Fruit fly (Drosophila melanogaster): ENCODE measurements around the gene CG32107.

CG32107 gene

DNA sequence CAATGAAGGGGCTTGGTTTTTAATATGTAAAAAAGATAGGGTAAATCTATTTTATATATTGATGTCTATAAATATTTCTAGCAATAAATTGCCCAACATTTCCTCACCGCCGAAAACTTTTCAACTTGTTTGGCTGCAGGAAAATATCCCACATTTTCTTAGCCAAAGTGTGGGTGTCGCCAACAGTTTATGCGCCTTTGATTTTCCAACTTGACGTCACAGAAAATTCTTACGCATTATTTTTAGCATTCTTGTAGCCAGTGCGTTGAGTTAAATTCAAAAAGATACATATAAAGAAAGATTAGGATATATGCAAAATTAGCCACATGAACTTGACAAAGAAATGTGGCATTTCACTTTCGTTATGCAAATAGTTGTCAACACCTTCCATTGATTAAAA lies 21.2 kb downstream of the CG32107 start:
- TF ChIP-seq CG12769 (tag; optimal IDR thresholded peaks at IDR 0.05): peak; percentile 21
- TF ChIP-seq Pdp1 (GFP tag; optimal IDR thresholded peaks at IDR 0.05): peak in 1 of 2 experiments; percentile 59
- TF ChIP-seq vnd (GFP tag; IDR thresholded peaks at IDR 0.05; ENCODE audit: partially characterized antibody): no peak
- peak; percentile 95 for TF ChIP-seq sd (tag; optimal IDR thresholded peaks at IDR 0.05)
- no peak for TF ChIP-seq CG11398 (GFP tag; optimal IDR thresholded peaks at IDR 0.05)
- peak; percentile 26 for TF ChIP-seq sens (GFP tag)

DNA sequence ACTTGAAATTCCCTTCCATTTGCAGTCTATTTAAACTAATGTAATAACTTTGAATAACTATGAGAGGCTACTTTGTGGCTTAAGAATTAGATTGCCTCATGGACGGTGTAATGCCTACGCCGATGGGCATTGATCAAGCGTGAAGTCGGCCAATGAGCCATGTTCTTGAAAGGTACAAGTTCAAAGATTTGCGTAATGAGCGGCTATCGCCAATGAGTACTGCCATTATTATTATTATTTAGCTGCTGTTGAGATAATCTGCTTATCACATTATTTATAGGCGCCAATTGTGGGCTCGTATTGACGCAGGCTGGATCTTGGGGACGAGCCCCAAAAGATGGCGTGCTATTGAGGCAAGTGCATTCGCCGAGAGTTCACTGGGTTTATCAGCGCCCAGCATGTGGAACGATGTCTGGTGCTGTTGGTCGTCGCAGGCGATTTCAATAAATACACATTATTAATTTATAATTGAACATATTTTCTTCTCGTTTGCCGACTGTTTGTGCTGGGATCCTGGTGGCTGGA lies 23.8 kb downstream of the CG32107 start:
- no peak for TF ChIP-seq tio (GFP tag; optimal IDR thresholded peaks at IDR 0.05)
- no peak for TF ChIP-seq z (GFP tag; IDR thresholded peaks at IDR 0.05)
- peak; percentile 52 for TF ChIP-seq Ets65A (GFP tag)
- no peak for TF ChIP-seq croc (GFP tag; conservative IDR thresholded peaks at IDR 0.05)
- TF ChIP-seq Fer2 (tag; optimal IDR thresholded peaks at IDR 0.05): no peak
- TF ChIP-seq CTCF (GFP tag; optimal IDR thresholded peaks at IDR 0.05): peak; percentile 19
- TF ChIP-seq CG5245 (GFP tag; optimal IDR thresholded peaks at IDR 0.05): no peak
- peak in 1 of 2 experiments; percentile 66 for TF ChIP-seq Pdp1 (GFP tag; optimal IDR thresholded peaks at IDR 0.05)
- no peak for TF ChIP-seq gt (GFP tag; IDR thresholded peaks at IDR 0.05)
- TF ChIP-seq bsh (GFP tag; optimal IDR thresholded peaks at IDR 0.05): no peak
- TF ChIP-seq fd96Cb (tag; optimal IDR thresholded peaks at IDR 0.05): no peak
- TF ChIP-seq sens (GFP tag): peak; percentile 16
- no peak for TF ChIP-seq MESR4 (GFP tag; optimal IDR thresholded peaks at IDR 0.05)
- peak; percentile 82 for TF ChIP-seq CG34376 (GFP tag; optimal IDR thresholded peaks at IDR 0.05)
- no peak for TF ChIP-seq CG12769 (tag; optimal IDR thresholded peaks at IDR 0.05)
- TF ChIP-seq CG16815 (GFP tag; optimal IDR thresholded peaks at IDR 0.05): no peak
- TF ChIP-seq Dfd (GFP tag; optimal IDR thresholded peaks at IDR 0.05): no peak
- TF ChIP-seq p53 (GFP tag; optimal IDR thresholded peaks at IDR 0.05): no peak
- no peak for TF ChIP-seq CG17359 (tag; optimal IDR thresholded peaks at IDR 0.05)
- TF ChIP-seq rib (GFP tag; IDR thresholded peaks at IDR 0.05): no peak
- TF ChIP-seq BtbVII (GFP tag; optimal IDR thresholded peaks at IDR 0.05): no peak
- no peak for TF ChIP-seq mld (GFP tag; IDR thresholded peaks at IDR 0.05; ENCODE audit: partially characterized antibody)
- no peak for TF ChIP-seq ftz-f1 (GFP tag; optimal IDR thresholded peaks at IDR 0.05)
- TF ChIP-seq Ets97D (GFP tag; optimal IDR thresholded peaks at IDR 0.05): no peak
- TF ChIP-seq Antp (GFP tag; optimal IDR thresholded peaks at IDR 0.05): no peak
- TF ChIP-seq CG11093 (GFP tag; IDR thresholded peaks at IDR 0.05): no peak
- no peak for TF ChIP-seq trem (tag; optimal IDR thresholded peaks at IDR 0.05)
- no peak for TF ChIP-seq Nf-YC (tag; optimal IDR thresholded peaks at IDR 0.05)
- TF ChIP-seq slp2 (GFP tag; optimal IDR thresholded peaks at IDR 0.05): no peak
- peak; percentile 1 for TF ChIP-seq Med (GFP tag)
- no peak for TF ChIP-seq CG9932 (GFP tag; IDR thresholded peaks at IDR 0.05)
- TF ChIP-seq CG17612 (GFP tag; IDR thresholded peaks at IDR 0.05): no peak
- TF ChIP-seq CG8944 (GFP tag; optimal IDR thresholded peaks at IDR 0.05): no peak
- no peak for TF ChIP-seq knrl (GFP tag; IDR thresholded peaks at IDR 0.05; ENCODE audit: partially characterized antibody)
- peak; percentile 77 for TF ChIP-seq exex (tag; optimal IDR thresholded peaks at IDR 0.05)
- TF ChIP-seq CG1233 (GFP tag; optimal IDR thresholded peaks at IDR 0.05): no peak
- no peak for TF ChIP-seq chm (GFP tag; IDR thresholded peaks at IDR 0.05)
- TF ChIP-seq sens-2 (GFP tag; IDR thresholded peaks at IDR 0.05): no peak
- TF ChIP-seq lbe (GFP tag; optimal IDR thresholded peaks at IDR 0.05): no peak
- no peak for TF ChIP-seq CG2678 (tag; optimal IDR thresholded peaks at IDR 0.05)
- no peak for TF ChIP-seq shn (GFP tag; optimal IDR thresholded peaks at IDR 0.05)
- TF ChIP-seq sug (tag; optimal IDR thresholded peaks at IDR 0.05): peak; percentile 56
- TF ChIP-seq CG4404 (GFP tag; IDR thresholded peaks at IDR 0.05): no peak
- no peak for TF ChIP-seq scrt (GFP tag; optimal IDR thresholded peaks at IDR 0.05)
- no peak for TF ChIP-seq pb (GFP tag; optimal IDR thresholded peaks at IDR 0.05)
